Fruit fly (Drosophila melanogaster): ENCODE measurements around the gene Gr10b.

Gr10b gene

DNA sequence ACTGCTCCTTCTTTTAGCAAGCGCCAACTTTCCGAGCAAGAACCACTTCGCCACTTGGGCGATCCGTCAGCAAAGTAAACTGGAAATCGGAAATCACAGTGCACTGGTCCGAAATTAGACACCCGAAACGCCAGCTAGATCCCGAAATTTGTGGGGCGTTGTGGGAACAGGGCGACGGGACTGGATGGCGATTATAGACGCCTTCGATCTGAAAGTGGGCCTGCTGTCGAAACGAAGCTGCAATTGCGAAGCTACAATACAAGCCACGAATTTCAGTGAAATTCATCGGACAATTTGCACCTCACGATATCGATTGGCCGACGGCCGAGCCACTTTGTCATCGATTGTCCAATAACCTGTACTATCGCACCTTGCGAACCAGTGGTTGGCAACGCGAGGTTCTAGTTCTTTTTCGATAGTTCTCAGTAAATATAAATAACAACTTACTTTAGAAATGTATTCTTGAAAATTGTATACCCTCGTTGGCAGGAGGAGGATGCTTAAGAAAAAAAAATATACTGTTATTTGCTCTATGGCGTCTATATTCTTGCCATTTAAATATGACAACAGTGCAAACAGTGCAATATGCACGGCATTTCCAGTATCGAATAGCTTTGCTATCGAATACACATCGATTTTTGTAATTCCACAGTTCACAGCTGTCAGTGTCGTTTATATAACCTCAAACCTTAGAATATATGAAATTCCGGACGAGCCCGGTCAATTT lies 45.0 kb downstream of the Gr10b start, which contains the start of the genes hop and Tim8 (continued):
- TF ChIP-seq seq (GFP tag; IDR thresholded peaks at IDR 0.05) (no peak), C15 (GFP tag; IDR thresholded peaks at IDR 0.05) (no peak), CG12769 (tag; optimal IDR thresholded peaks at IDR 0.05) (no peak), HLH54F (GFP tag; optimal IDR thresholded peaks at IDR 0.05) (no peak), disco-r (GFP tag; optimal IDR thresholded peaks at IDR 0.05) (no peak), CG4707 (GFP tag; optimal IDR thresholded peaks at IDR 0.05) (no peak), CG10565 (GFP tag; optimal IDR thresholded peaks at IDR 0.05) (no peak), CG8924 (tag; optimal IDR thresholded peaks at IDR 0.05) (no peak), TFAM (GFP tag; optimal IDR thresholded peaks at IDR 0.05) (no peak), CG14710 (tag; optimal IDR thresholded peaks at IDR 0.05) (peak; percentile 63), CG2129 (GFP tag; IDR thresholded peaks at IDR 0.05; ENCODE audit: partially characterized antibody) (peak; percentile 65), Nf-YA (GFP tag; IDR thresholded peaks at IDR 0.05) (no peak), CG9727 (GFP tag; optimal IDR thresholded peaks at IDR 0.05) (peak; percentile 3), crc (GFP tag; optimal IDR thresholded peaks at IDR 0.05) (no peak), NfI (GFP tag; optimal IDR thresholded peaks at IDR 0.05) (no peak), CG3407 (GFP tag; optimal IDR thresholded peaks at IDR 0.05) (no peak), pho (GFP tag; optimal IDR thresholded peaks at IDR 0.05) (peak; percentile 2), CG4282 (GFP tag; optimal IDR thresholded peaks at IDR 0.05) (no peak), ab (GFP tag; optimal IDR thresholded peaks at IDR 0.05) (no peak), nom (GFP tag; optimal IDR thresholded peaks at IDR 0.05) (no peak), schlank (tag; optimal IDR thresholded peaks at IDR 0.05) (no peak), pnt (GFP tag; optimal IDR thresholded peaks at IDR 0.05) (no peak), CG10979 (tag; optimal IDR thresholded peaks at IDR 0.05) (no peak), CG6175 (GFP tag; IDR thresholded peaks at IDR 0.05) (no peak), sim (GFP tag; IDR thresholded peaks at IDR 0.05) (no peak), gce (GFP tag; IDR thresholded peaks at IDR 0.05) (no peak), aop (GFP tag; IDR thresholded peaks at IDR 0.05) (no peak), abd-A (tag; optimal IDR thresholded peaks at IDR 0.05) (no peak), CG10321 (GFP tag; IDR thresholded peaks at IDR 0.05) (no peak), Drgx (GFP tag; IDR thresholded peaks at IDR 0.05) (no peak), Fer1 (GFP tag; optimal IDR thresholded peaks at IDR 0.05) (no peak), NC2β (GFP tag; optimal IDR thresholded peaks at IDR 0.05) (no peak), HLH3B (GFP tag; IDR thresholded peaks at IDR 0.05) (no peak), zfh2 (GFP tag; optimal IDR thresholded peaks at IDR 0.05) (no peak), cas (GFP tag; IDR thresholded peaks at IDR 0.05) (no peak), gcm (GFP tag; optimal IDR thresholded peaks at IDR 0.05) (no peak), Adf1 (GFP tag; IDR thresholded peaks at IDR 0.05) (no peak), CG4820 (GFP tag; optimal IDR thresholded peaks at IDR 0.05) (no peak), wdn (GFP tag; IDR thresholded peaks at IDR 0.05) (no peak), ssp (GFP tag; IDR thresholded peaks at IDR 0.05) (no peak), BEAF-32 (GFP tag; optimal IDR thresholded peaks at IDR 0.05) (peak; percentile 91), CG43689 (GFP tag; IDR thresholded peaks at IDR 0.05) (no peak), klu (GFP tag; IDR thresholded peaks at IDR 0.05) (no peak), kay (GFP tag; optimal IDR thresholded peaks at IDR 0.05) (no peak), CG17612 (GFP tag; IDR thresholded peaks at IDR 0.05) (no peak), dan (GFP tag; IDR thresholded peaks at IDR 0.05) (no peak), CG17361 (GFP tag; IDR thresholded peaks at IDR 0.05) (no peak; the same call in 2 of the 3 replicates), bab2 (GFP tag; optimal IDR thresholded peaks at IDR 0.05) (no peak), CG6272 (GFP tag; IDR thresholded peaks at IDR 0.05) (no peak), Oaz (GFP tag; IDR thresholded peaks at IDR 0.05) (no peak), Doc2 (GFP tag; IDR thresholded peaks at IDR 0.05) (no peak), Dp (GFP tag; optimal IDR thresholded peaks at IDR 0.05) (peak; percentile 44)
